Worm (Caenorhabditis elegans): ENCODE data around the gene npp-18.

Gene npp-18

DNA sequence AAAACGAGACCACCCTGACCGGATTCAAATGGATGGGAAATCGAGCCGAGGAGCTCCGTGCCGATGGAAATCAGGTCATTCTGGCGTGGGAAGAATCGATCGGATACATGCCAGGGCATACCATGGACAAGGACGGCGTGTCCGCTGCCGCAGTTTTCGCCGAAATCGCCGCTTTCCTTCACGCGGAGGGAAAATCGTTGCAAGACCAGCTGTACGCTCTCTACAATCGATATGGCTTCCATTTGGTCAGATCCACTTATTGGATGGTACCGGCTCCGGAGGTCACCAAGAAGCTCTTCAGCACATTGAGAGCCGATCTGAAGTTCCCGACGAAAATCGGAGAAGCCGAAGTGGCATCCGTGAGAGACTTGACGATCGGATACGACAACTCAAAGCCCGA is 5.3 kb downstream of the npp-18 start:
- TF ChIP-seq mep-1 (tag; optimal IDR thresholded peaks at IDR 0.05): no peak
- no peak for TF ChIP-seq jun-1 (tag; optimal IDR thresholded peaks at IDR 0.05)
- TF ChIP-seq hpl-2 (GFP tag; optimal IDR thresholded peaks at IDR 0.05): no peak

DNA sequence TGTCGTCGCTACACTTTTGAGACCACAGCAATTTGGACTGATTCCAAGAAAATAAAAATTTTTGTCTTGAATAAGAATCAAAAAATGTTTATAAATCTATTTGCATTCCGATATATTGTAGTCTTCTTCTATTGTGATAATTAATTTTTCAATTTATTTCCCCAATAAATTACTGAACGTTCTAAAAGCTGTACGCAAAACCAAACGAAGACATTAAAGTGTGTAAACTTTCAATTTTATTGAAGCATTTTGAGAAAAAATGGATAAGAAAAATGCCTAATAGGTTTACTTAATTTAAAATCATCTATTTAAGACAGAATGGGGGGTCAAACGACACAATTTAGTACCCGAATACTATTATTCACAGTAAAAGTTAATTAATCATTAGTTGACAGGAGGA is 5.9 kb downstream of the npp-18 start:
- TF ChIP-seq efl-1 (optimal IDR thresholded peaks at IDR 0.05) (no peak), efl-1 (GFP tag; optimal IDR thresholded peaks at IDR 0.05 in 1 of 2) (peak in 1 of 2 experiments; percentile 74), zag-1 (tag; optimal IDR thresholded peaks at IDR 0.05) (no peak)

DNA sequence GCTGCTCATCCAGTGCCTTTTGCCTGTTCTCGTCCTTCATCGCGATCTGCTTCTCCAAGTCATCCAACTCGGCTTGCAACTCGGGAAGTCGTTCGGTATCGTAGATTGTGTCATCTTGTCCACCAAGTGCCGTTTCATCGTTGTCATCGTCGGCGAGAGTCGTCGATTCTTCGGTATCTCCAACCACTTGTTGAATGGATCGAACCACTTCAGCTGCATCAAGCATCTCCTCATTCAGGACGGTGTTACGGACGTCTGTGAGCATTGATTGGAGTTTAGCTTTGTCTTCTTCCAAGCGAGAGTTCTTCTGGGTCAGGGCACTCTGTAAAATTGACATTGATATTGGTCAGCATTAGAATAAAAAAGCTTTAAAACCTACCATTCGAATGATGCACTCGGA is 8.9 kb downstream of the npp-18 start:
- no peak for TF ChIP-seq ces-1 (GFP tag; optimal IDR thresholded peaks at IDR 0.05)
- no peak for TF ChIP-seq fkh-4 (tag; optimal IDR thresholded peaks at IDR 0.05; ENCODE audit: borderline replicate concordance)
- no peak for TF ChIP-seq ztf-11 (tag; optimal IDR thresholded peaks at IDR 0.05)
- no peak for TF ChIP-seq ztf-4 (tag; optimal IDR thresholded peaks at IDR 0.05)
- TF ChIP-seq egl-27 (tag; optimal IDR thresholded peaks at IDR 0.05): no peak
- no peak for TF ChIP-seq unc-98 (GFP tag; IDR thresholded peaks at IDR 0.05)
- no peak for TF ChIP-seq mef-2 (tag; optimal IDR thresholded peaks at IDR 0.05)
- TF ChIP-seq nhr-20 (tag; optimal IDR thresholded peaks at IDR 0.05): no peak
- TF ChIP-seq aly-2 (tag; optimal IDR thresholded peaks at IDR 0.05): no peak
- no peak for TF ChIP-seq C16A3.4 (tag; optimal IDR thresholded peaks at IDR 0.05)
- TF ChIP-seq jun-1 (tag; optimal IDR thresholded peaks at IDR 0.05): no peak

DNA sequence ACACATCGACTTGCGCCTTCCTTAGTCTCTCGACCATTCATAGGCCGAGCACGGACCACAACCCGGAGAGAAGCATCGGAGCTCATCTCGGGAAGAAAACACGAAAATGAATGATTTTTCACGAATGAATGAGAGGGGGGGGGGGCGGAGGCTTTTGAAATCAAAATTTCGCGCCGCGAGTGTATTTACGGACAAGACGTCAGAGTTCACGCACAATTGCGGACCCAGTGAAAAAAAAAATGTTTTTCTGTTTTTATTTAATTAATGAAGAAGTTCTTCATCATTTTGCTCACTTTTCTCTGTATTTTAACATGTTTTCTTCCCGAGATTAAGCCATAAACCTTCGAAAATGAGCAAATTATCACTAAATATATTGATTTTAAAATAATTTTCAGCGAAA is 10.5 kb downstream of the npp-18 start, which contains the start of the genes klp-19 and slc-36.1:
Gene klp-19, minus strand, starts transcription at position 153 of the 400 bp plus-strand sequence.
Gene slc-36.1, plus strand, starts transcription at position 396 of the 400 bp plus-strand sequence.
- no peak for TF ChIP-seq blmp-1 (tag; optimal IDR thresholded peaks at IDR 0.05)
- no peak for TF ChIP-seq egl-27 (tag; optimal IDR thresholded peaks at IDR 0.05)
- no peak for TF ChIP-seq ets-5 (GFP tag; IDR thresholded peaks at IDR 0.05)
- TF ChIP-seq jun-1 (tag; optimal IDR thresholded peaks at IDR 0.05): no peak
- TF ChIP-seq alr-1 (tag; optimal IDR thresholded peaks at IDR 0.05; ENCODE audit: borderline replicate concordance): no peak
- TF ChIP-seq nhr-12 (tag; optimal IDR thresholded peaks at IDR 0.05): no peak
- no peak for TF ChIP-seq nhr-11 (tag; optimal IDR thresholded peaks at IDR 0.05)
- no peak for TF ChIP-seq pqm-1 (tag; optimal IDR thresholded peaks at IDR 0.05)
- TF ChIP-seq vab-15 (tag; optimal IDR thresholded peaks at IDR 0.05): no peak
- peak; percentile 27 for TF ChIP-seq fkh-8 (tag; optimal IDR thresholded peaks at IDR 0.05)
- no peak for TF ChIP-seq ces-1 (GFP tag; optimal IDR thresholded peaks at IDR 0.05)
- TF ChIP-seq F16B12.6 (tag; optimal IDR thresholded peaks at IDR 0.05): peak; percentile 91
- no peak for TF ChIP-seq nhr-28 (tag; optimal IDR thresholded peaks at IDR 0.05)
- TF ChIP-seq zip-4 (GFP tag; optimal IDR thresholded peaks at IDR 0.05): no peak
- TF ChIP-seq ztf-11 (tag; optimal IDR thresholded peaks at IDR 0.05): no peak
- no peak for TF ChIP-seq ceh-8 (GFP tag; optimal IDR thresholded peaks at IDR 0.05)
- TF ChIP-seq nhr-237 (tag; optimal IDR thresholded peaks at IDR 0.05): no peak
- peak; percentile 32 for TF ChIP-seq nhr-20 (tag; optimal IDR thresholded peaks at IDR 0.05)
- TF ChIP-seq Y116A8C.19 (tag; optimal IDR thresholded peaks at IDR 0.05; ENCODE audit: borderline replicate concordance): no peak
- no peak for TF ChIP-seq ceh-63 (GFP tag; optimal IDR thresholded peaks at IDR 0.05)
- no peak for TF ChIP-seq efl-3 (GFP tag; optimal IDR thresholded peaks at IDR 0.05)
- TF ChIP-seq nhr-19 (GFP tag; conservative IDR thresholded peaks at IDR 0.05): peak; percentile 19; the same call in 1 of the 2 replicates
- no peak for TF ChIP-seq unc-98 (GFP tag; IDR thresholded peaks at IDR 0.05)
- TF ChIP-seq C04F5.9 (tag; optimal IDR thresholded peaks at IDR 0.05): peak; percentile 30
- no peak for TF ChIP-seq nhr-77 (tag; optimal IDR thresholded peaks at IDR 0.05)
- TF ChIP-seq lin-15B (tag; optimal IDR thresholded peaks at IDR 0.05): peak; percentile 41
- TF ChIP-seq ama-1 (optimal IDR thresholded peaks at IDR 0.05): no peak
- TF ChIP-seq lin-13 (GFP tag; optimal IDR thresholded peaks at IDR 0.05): peak; percentile 12
- TF ChIP-seq aly-2 (tag; optimal IDR thresholded peaks at IDR 0.05): no peak
- no peak for TF ChIP-seq egl-13 (tag; optimal IDR thresholded peaks at IDR 0.05)
- TF ChIP-seq snpc-4 (tag; optimal IDR thresholded peaks at IDR 0.05): no peak
- TF ChIP-seq swsn-7 (tag; optimal IDR thresholded peaks at IDR 0.05): peak; percentile 53
- TF ChIP-seq nhr-85 (tag): peak; percentile 46
- TF ChIP-seq rnt-1 (tag; optimal IDR thresholded peaks at IDR 0.05): no peak
- no peak for TF ChIP-seq unc-30 (tag; optimal IDR thresholded peaks at IDR 0.05)
- TF ChIP-seq nhr-84 (tag; optimal IDR thresholded peaks at IDR 0.05): no peak
- no peak for TF ChIP-seq sptf-1 (tag; optimal IDR thresholded peaks at IDR 0.05)
- no peak for TF ChIP-seq pax-3 (tag; optimal IDR thresholded peaks at IDR 0.05)
- TF ChIP-seq fkh-10 (GFP tag; optimal IDR thresholded peaks at IDR 0.05): no peak
- no peak for TF ChIP-seq lir-3 (tag; optimal IDR thresholded peaks at IDR 0.05; ENCODE audit: poor library complexity)

All from whole organism, L1 larva.